Worm (Caenorhabditis elegans): ENCODE results near the gene C01G10.1.

- TF ChIP-seq ceh-82 (tag; optimal IDR thresholded peaks at IDR 0.05) (no peak), nhr-28 (tag; optimal IDR thresholded peaks at IDR 0.05) (no peak), unc-130 (GFP tag; optimal IDR thresholded peaks at IDR 0.05) (peak; percentile 25), ces-1 (GFP tag; optimal IDR thresholded peaks at IDR 0.05) (no peak), ama-1 (optimal IDR thresholded peaks at IDR 0.05) (no peak), mxl-3 (GFP tag; optimal IDR thresholded peaks at IDR 0.05) (no peak), pha-4 (GFP tag; IDR thresholded peaks at IDR 0.05) (no peak), pha-4 (tag; optimal IDR thresholded peaks at IDR 0.05) (no peak)
These were observed 40.0 kb upstream of the C01G10.1 start, which contains the start of the genes mcm-3 and C25D7.15 for ce11 chrV:15059534-15059933.
